Worm (Caenorhabditis elegans) whole organism, mixed stage, embryonic: Measurements from ENCODE around the gene btbd-10.

ENCODE experiments used
- blmp-1 ChIP-seq: fragments of 150-350 bp; optimal IDR thresholded peaks from 2 replicates; lab custom pipeline; 2014; ENCODE audit warnings: missing biosample characterization, missing genetic modification characterization
- ceh-39 ChIP-seq: fragments of 150-350 bp; optimal IDR thresholded peaks from 2 replicates; lab custom pipeline; 2014; ENCODE audit warnings: missing biosample characterization, missing genetic modification characterization
- ces-1 ChIP-seq: fragments of 150-350 bp; optimal IDR thresholded peaks from 2 replicates; lab custom pipeline; 2014; ENCODE audit warnings: missing biosample characterization, missing genetic modification reagents, missing genetic modification characterization
- drap-1 ChIP-seq: fragments of 200-800 bp; sonication (Bioruptor generic); optimal IDR thresholded peaks from 3 replicates; lab custom pipeline; 2018; ENCODE audit warnings: mild to moderate bottlenecking, missing genetic modification characterization, missing compliant biosample characterization
- lin-32 ChIP-seq: fragments of 200-800 bp; sonication (Bioruptor generic); optimal IDR thresholded peaks from 2 replicates; lab custom pipeline; 2018; ENCODE audit warnings: mild to moderate bottlenecking, missing genetic modification characterization, missing compliant biosample characterization
- mls-2 ChIP-seq: sonication (generic microtip); optimal IDR thresholded peaks from 2 replicates; lab custom pipeline; 2016; ENCODE audit warnings: mild to moderate bottlenecking, missing genetic modification characterization, moderate library complexity, missing compliant biosample characterization
- snpc-4 ChIP-seq: fragments of 150-350 bp; optimal IDR thresholded peaks from 2 replicates; lab custom pipeline; 2014; ENCODE audit warnings: missing biosample characterization, missing genetic modification characterization

- no peak for TF ChIP-seq mls-2 (tag; lab: Kevin White, UChicago)
- TF ChIP-seq ces-1 (GFP tag; lab: Kevin White, UChicago): no peak
- TF ChIP-seq blmp-1: no peak
- no peak for TF ChIP-seq ceh-39 (tag; lab: Kevin White, UChicago)
- no peak for TF ChIP-seq lin-32 (GFP tag; lab: Kevin White, UChicago)
- no peak for TF ChIP-seq drap-1 (GFP tag; lab: Kevin White, UChicago)
- no peak for TF ChIP-seq snpc-4 (tag; lab: Kevin White, UChicago)
Observed at ce11 chrII:4904778-4905177, at the start of gene btbd-10.
